Worm (Caenorhabditis elegans) whole organism, L1 larva: ENCODE measurements around the gene F52D2.12.

Source experiments
- C04F5.9 ChIP-seq: sonication (generic microtip); optimal IDR thresholded peaks from 2 replicates; lab custom pipeline; 2016; ENCODE audit warnings: missing genetic modification characterization, missing compliant biosample characterization
- Y116A8C.19 ChIP-seq: sonication (generic microtip); optimal IDR thresholded peaks from 2 replicates; lab custom pipeline; 2016; ENCODE audit warnings: missing compliant biosample characterization, missing genetic modification characterization, borderline replicate concordance
- aha-1 ChIP-seq: fragments of 150-350 bp; optimal IDR thresholded peaks from 2 replicates; lab custom pipeline; 2014; ENCODE audit warnings: missing biosample characterization, missing genetic modification characterization
- ama-1 ChIP-seq: fragments of 150-350 bp; optimal IDR thresholded peaks from 2 replicates; lab custom pipeline; 2014
- ceh-63 ChIP-seq: fragments of 200-800 bp; sonication (Bioruptor generic); optimal IDR thresholded peaks from 2 replicates; lab custom pipeline; 2018; ENCODE audit warnings: mild to moderate bottlenecking, missing genetic modification characterization, missing compliant biosample characterization
- ceh-88 ChIP-seq: fragments of 200-800 bp; sonication (Bioruptor generic); IDR thresholded peaks from 2 replicates; pipeline ENCODE4 v1.3.6; 2022; ENCODE audit warnings: missing genetic modification characterization, missing compliant biosample characterization
- ceh-90 ChIP-seq: sonication (generic microtip); optimal IDR thresholded peaks from 2 replicates; lab custom pipeline; 2016; ENCODE audit warnings: missing genetic modification characterization, missing compliant biosample characterization
- dpl-1 ChIP-seq, 3 experiments: fragments of 150-350 bp in 2 of 3; sonication (generic microtip) in 1 of 3; optimal IDR thresholded peaks; 2 replicates each; lab custom pipeline; 2014 to 2017; ENCODE audit warnings: missing biosample characterization in 3 of 3, missing genetic modification characterization in 3 of 3, missing genetic modification reagents in 3 of 3
- dsc-1 ChIP-seq: sonication (generic microtip); optimal IDR thresholded peaks from 2 replicates; lab custom pipeline; 2016; ENCODE audit warnings: mild to moderate bottlenecking, missing genetic modification characterization, missing compliant biosample characterization
- efl-3 ChIP-seq: fragments of 200-800 bp; sonication (Bioruptor generic); optimal IDR thresholded peaks from 2 replicates; lab custom pipeline; 2018; ENCODE audit warnings: mild to moderate bottlenecking, missing genetic modification characterization, missing compliant biosample characterization
- egl-13 ChIP-seq: sonication (generic microtip); optimal IDR thresholded peaks from 2 replicates; lab custom pipeline; 2016; ENCODE audit warnings: missing genotype, missing genetic modification reagents, missing genetic modification characterization, missing compliant biosample characterization
- elt-3 ChIP-seq, 6 experiments: fragments of 150-350 bp in 1 of 6; sonication (generic microtip); optimal IDR thresholded peaks; 2 replicates each; lab custom pipeline; 2017 to 2018; ENCODE audit warnings: missing biosample characterization in 6 of 6, missing genetic modification characterization in 6 of 6, inconsistent platforms in 1 of 6
- ets-5 ChIP-seq: fragments of 200-800 bp; sonication (Bioruptor generic); IDR thresholded peaks from 2 replicates; pipeline ENCODE4 v1.3.6; 2022; ENCODE audit warnings: missing genetic modification characterization, missing compliant biosample characterization
- fkh-4 ChIP-seq: sonication (generic microtip); optimal IDR thresholded peaks from 2 replicates; lab custom pipeline; 2016; ENCODE audit warnings: missing compliant biosample characterization, missing genetic modification characterization, borderline replicate concordance
- fkh-8 ChIP-seq: sonication (generic microtip); optimal IDR thresholded peaks from 2 replicates; lab custom pipeline; 2016; ENCODE audit warnings: mild to moderate bottlenecking, missing genetic modification characterization, missing compliant biosample characterization
- grh-1 ChIP-seq: fragments of 200-800 bp; sonication (Bioruptor generic); IDR thresholded peaks from 2 replicates; pipeline ENCODE4 v1.3.6; 2022; ENCODE audit warnings: missing genetic modification reagents, missing genetic modification characterization, missing compliant biosample characterization
- hlh-17 ChIP-seq: fragments of 200-800 bp; sonication (Bioruptor generic); optimal IDR thresholded peaks from 2 replicates; lab custom pipeline; 2018; ENCODE audit warnings: missing genetic modification characterization, mild to moderate bottlenecking, missing compliant biosample characterization, moderate library complexity, borderline replicate concordance
- hlh-4 ChIP-seq: sonication (generic microtip); optimal IDR thresholded peaks from 2 replicates; lab custom pipeline; 2016; ENCODE audit warnings: mild to moderate bottlenecking, missing genetic modification characterization, missing compliant biosample characterization
- hpl-2 ChIP-seq: fragments of 150-350 bp; optimal IDR thresholded peaks from 2 replicates; lab custom pipeline; 2014; ENCODE audit warnings: missing biosample characterization, missing genetic modification reagents, missing genetic modification characterization
- irx-1 ChIP-seq: sonication (generic microtip); optimal IDR thresholded peaks from 2 replicates; lab custom pipeline; 2016; ENCODE audit warnings: missing genetic modification characterization, missing compliant biosample characterization
- jun-1 ChIP-seq: fragments of 150-350 bp; optimal IDR thresholded peaks from 2 replicates; lab custom pipeline; 2014; ENCODE audit warnings: missing biosample characterization, missing genetic modification reagents, missing genetic modification characterization
- lin-15B ChIP-seq: fragments of 150-350 bp; sonication (generic microtip); optimal IDR thresholded peaks from 3 replicates; lab custom pipeline; 2014; ENCODE audit warnings: missing biosample characterization, missing genetic modification characterization
- mdl-1 ChIP-seq, 2 experiments: fragments of 150-350 bp; optimal IDR thresholded peaks; 2 replicates each; lab custom pipeline; 2014 to 2017; ENCODE audit warnings: missing biosample characterization in 2 of 2, missing genetic modification characterization in 2 of 2, inconsistent platforms in 1 of 2
- mef-2 ChIP-seq: fragments of 150-350 bp; optimal IDR thresholded peaks from 2 replicates; lab custom pipeline; 2014; ENCODE audit warnings: missing biosample characterization, missing genetic modification characterization
- nhr-19 ChIP-seq: fragments of 200-800 bp; sonication (Bioruptor generic); conservative IDR thresholded peaks from 2 replicates; pipeline ENCODE4 v1.3.6; 2022; ENCODE audit warnings: missing genetic modification characterization, missing compliant biosample characterization
- nhr-28 ChIP-seq: fragments of 150-350 bp; optimal IDR thresholded peaks from 2 replicates; lab custom pipeline; 2014; ENCODE audit warnings: missing biosample characterization, missing genetic modification characterization
- nhr-47 ChIP-seq: sonication (generic microtip); optimal IDR thresholded peaks from 2 replicates; lab custom pipeline; 2016; ENCODE audit warnings: mild to moderate bottlenecking, missing genetic modification characterization, moderate library complexity, missing compliant biosample characterization
- nhr-71 ChIP-seq: sonication (generic microtip); optimal IDR thresholded peaks from 2 replicates; lab custom pipeline; 2016; ENCODE audit warnings: mild to moderate bottlenecking, missing genetic modification characterization, moderate library complexity, missing compliant biosample characterization
- nhr-76 ChIP-seq: sonication (generic microtip); optimal IDR thresholded peaks from 2 replicates; lab custom pipeline; 2017; ENCODE audit warnings: missing biosample characterization, missing genetic modification characterization
- nhr-77 ChIP-seq: fragments of 150-350 bp; optimal IDR thresholded peaks from 2 replicates; lab custom pipeline; 2014; ENCODE audit warnings: missing biosample characterization, missing genetic modification characterization
- nhr-85 ChIP-seq: sonication (generic microtip); peaks from one replicate; lab custom pipeline; 2016; ENCODE audit warnings: missing genetic modification characterization, inconsistent platforms, missing compliant biosample characterization
- pax-3 ChIP-seq: fragments of 200-800 bp; sonication (Bioruptor generic); optimal IDR thresholded peaks from 2 replicates; lab custom pipeline; 2018; ENCODE audit warnings: mild to moderate bottlenecking, missing genetic modification characterization, moderate library complexity, missing compliant biosample characterization
- rnt-1 ChIP-seq: sonication (generic microtip); optimal IDR thresholded peaks from 2 replicates; lab custom pipeline; 2016; ENCODE audit warnings: mild to moderate bottlenecking, missing genetic modification characterization, moderate library complexity, missing compliant biosample characterization
- skn-1 ChIP-seq: fragments of 150-350 bp; optimal IDR thresholded peaks from 2 replicates; lab custom pipeline; 2014; ENCODE audit warnings: missing biosample characterization, missing genetic modification characterization
- snpc-4 ChIP-seq: fragments of 150-350 bp; optimal IDR thresholded peaks from 2 replicates; lab custom pipeline; 2014; ENCODE audit warnings: missing biosample characterization, missing genetic modification characterization
- snu-23 ChIP-seq: sonication (generic microtip); optimal IDR thresholded peaks from 2 replicates; lab custom pipeline; 2016; ENCODE audit warnings: missing genetic modification characterization, missing compliant biosample characterization
- sptf-1 ChIP-seq: fragments of 150-350 bp; optimal IDR thresholded peaks from 2 replicates; lab custom pipeline; 2014; ENCODE audit warnings: missing biosample characterization, missing genetic modification characterization
- unc-130 ChIP-seq: fragments of 150-350 bp; optimal IDR thresholded peaks from 2 replicates; lab custom pipeline; 2017; ENCODE audit warnings: missing biosample characterization, missing genetic modification characterization, inconsistent platforms
- unc-86 ChIP-seq: sonication (generic microtip); optimal IDR thresholded peaks from 2 replicates; lab custom pipeline; 2016; ENCODE audit warnings: missing genetic modification characterization, missing compliant biosample characterization
- unc-98 ChIP-seq: fragments of 200-800 bp; sonication (Bioruptor generic); IDR thresholded peaks from 2 replicates; pipeline ENCODE4 v1.3.6; 2022; ENCODE audit warnings: missing genetic modification characterization, missing compliant biosample characterization
- vab-15 ChIP-seq: sonication (generic microtip); optimal IDR thresholded peaks from 2 replicates; lab custom pipeline; 2017; ENCODE audit warnings: missing genotype, mild to moderate bottlenecking, missing genetic modification characterization, missing compliant biosample characterization
- xbp-1 ChIP-seq: sonication (generic microtip); optimal IDR thresholded peaks from 2 replicates; lab custom pipeline; 2016; ENCODE audit warnings: missing genetic modification characterization, missing compliant biosample characterization
- zag-1 ChIP-seq: fragments of 150-350 bp; optimal IDR thresholded peaks from 2 replicates; lab custom pipeline; 2014; ENCODE audit warnings: missing biosample characterization, missing genetic modification characterization
- ztf-4 ChIP-seq: fragments of 150-350 bp; optimal IDR thresholded peaks from 2 replicates; lab custom pipeline; 2014; ENCODE audit warnings: missing biosample characterization, missing genetic modification characterization

Gene F52D2.12

DNA sequence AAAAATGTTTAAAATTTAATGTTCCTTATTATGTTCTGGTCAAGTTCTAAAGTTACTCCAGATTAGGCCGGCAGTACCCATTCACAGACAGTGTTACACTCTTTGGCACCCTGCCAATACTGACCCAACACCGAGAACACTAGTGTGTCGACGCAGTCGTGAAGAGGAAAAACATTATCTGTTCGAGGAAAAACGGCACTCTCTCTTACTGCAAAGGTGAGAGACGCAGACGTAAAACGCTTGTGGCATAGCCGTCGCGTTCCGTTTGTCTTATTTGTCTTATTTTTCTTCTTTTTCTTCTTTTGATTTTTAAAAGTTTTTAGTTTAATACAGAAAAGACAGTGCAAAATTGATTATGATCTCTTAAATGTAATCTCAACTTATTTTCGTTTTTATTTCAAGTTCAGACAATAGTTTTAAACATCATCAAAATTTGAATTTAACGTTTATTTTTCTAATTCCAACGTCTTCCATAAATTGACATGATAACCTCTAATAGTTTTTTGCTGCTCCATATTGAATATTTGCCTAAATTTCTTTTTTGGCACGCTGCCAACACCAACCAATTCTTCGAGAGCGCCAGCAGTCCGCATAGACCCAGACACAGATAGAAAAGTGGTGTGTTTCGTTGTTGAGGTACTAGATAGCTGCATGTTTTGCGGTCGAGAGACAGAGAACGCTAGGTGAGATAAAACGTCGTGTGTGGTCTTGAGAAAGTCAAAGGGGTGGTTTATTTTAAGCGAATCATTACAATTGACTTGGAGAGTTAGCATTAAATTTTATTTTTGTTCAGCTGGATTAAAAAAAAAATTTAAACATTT is 16.7 kb upstream of the F52D2.12 start (continued):
- no peak for TF ChIP-seq Y116A8C.19 (tag; lab: Kevin White, UChicago)
- TF ChIP-seq fkh-8 (tag; lab: Kevin White, UChicago): peak; percentile 33
- TF ChIP-seq mdl-1 (tag; optimal IDR thresholded peaks at IDR 0.05; lab: Kevin White, UChicago): peak in 1 of 2 experiments; percentile 7
- peak; percentile 2 for TF ChIP-seq nhr-77 (tag; lab: Kevin White, UChicago)
- TF ChIP-seq snpc-4 (tag; lab: Kevin White, UChicago): peak; percentile 7
- TF ChIP-seq nhr-85 (tag; lab: Kevin White, UChicago): peak; percentile 75
- TF ChIP-seq egl-13 (tag; lab: Kevin White, UChicago): no peak
- TF ChIP-seq irx-1 (tag; lab: Kevin White, UChicago): peak; percentile 45
- peak; percentile 28 for TF ChIP-seq dsc-1

ce11 chrX:1962273-1962672 is 15.5 kb upstream of the F52D2.12 start, which contains the start of gene F52D2.7:
F52D2.7 (plus strand) TSS chrX:1962573.
- TF ChIP-seq ceh-90 (no peak), nhr-85 (tag; lab: Kevin White, UChicago) (peak; percentile 40)

DNA sequence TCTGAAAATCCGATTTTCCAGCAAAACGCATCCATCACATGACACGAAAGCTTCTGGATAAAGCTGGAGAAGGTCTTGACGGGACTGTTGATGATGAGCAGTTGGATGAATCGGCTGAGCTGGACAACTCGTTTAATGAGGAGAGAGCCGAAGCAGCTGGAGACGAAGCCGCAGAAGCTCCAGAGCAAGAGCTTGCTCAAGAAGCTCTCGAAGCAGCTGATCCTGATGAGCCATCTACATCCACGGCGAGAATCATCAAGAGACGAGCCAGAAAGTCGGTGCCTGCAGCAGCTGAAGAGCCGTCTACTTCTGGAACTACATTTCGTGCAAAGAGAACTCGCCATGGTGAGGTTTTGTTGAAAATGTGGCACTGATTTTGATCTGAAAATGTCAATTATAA is 13.4 kb upstream of the F52D2.12 start:
- TF ChIP-seq ceh-63 (GFP tag; lab: Kevin White, UChicago) (no peak), mef-2 (no peak), ama-1 (lab: Kevin White, UChicago) (no peak), rnt-1 (tag; lab: Kevin White, UChicago) (no peak)

- TF ChIP-seq ets-5 (GFP tag; lab: Robert Waterston, UW) (no peak), egl-13 (tag; lab: Kevin White, UChicago) (no peak), Y116A8C.19 (tag; lab: Kevin White, UChicago) (no peak), sptf-1 (tag; lab: Kevin White, UChicago) (no peak), C04F5.9 (tag; lab: Kevin White, UChicago) (no peak), skn-1 (tag; lab: Kevin White, UChicago) (peak; percentile 92), mef-2 (no peak), unc-98 (GFP tag; lab: Robert Waterston, UW) (no peak), lin-15B (no peak), pax-3 (tag; lab: Kevin White, UChicago) (no peak), grh-1 (GFP tag; lab: Robert Waterston, UW) (0 out of 2 replicates have a peak, but pooled peaks have one; percentile 12), vab-15 (no peak), aha-1 (tag; lab: Kevin White, UChicago) (no peak), zag-1 (no peak), hpl-2 (GFP tag; lab: Kevin White, UChicago) (no peak), ama-1 (lab: Kevin White, UChicago) (no peak), ceh-88 (no peak), fkh-8 (tag; lab: Kevin White, UChicago) (peak; percentile 31), snpc-4 (tag; lab: Kevin White, UChicago) (peak; percentile 47), irx-1 (tag; lab: Kevin White, UChicago) (peak; percentile 39), snu-23 (peak; percentile 74), elt-3 (tag; optimal IDR thresholded peaks at IDR 0.05; lab: Kevin White, UChicago) (no peak), nhr-28 (tag; lab: Kevin White, UChicago) (no peak), unc-130 (tag; lab: Kevin White, UChicago) (peak; percentile 30), unc-86 (tag; lab: Kevin White, UChicago) (peak; percentile 21), dpl-1 (GFP tag; optimal IDR thresholded peaks at IDR 0.05; lab: Kevin White, UChicago) (peak; percentile 18 to 61 (median 60)), hlh-17 (GFP tag; lab: Kevin White, UChicago) (no peak), jun-1 (tag; lab: Kevin White, UChicago) (peak; percentile 48), nhr-19 (peak; percentile 62), nhr-71 (tag; lab: Kevin White, UChicago) (peak; percentile 69), nhr-47 (tag; lab: Kevin White, UChicago) (peak; percentile 78), ztf-4 (no peak), xbp-1 (tag; lab: Kevin White, UChicago) (peak; percentile 66), dsc-1 (peak; percentile 49), hlh-4 (tag; lab: Kevin White, UChicago) (no peak), efl-3 (GFP tag; lab: Kevin White, UChicago) (no peak), nhr-76 (tag; lab: Kevin White, UChicago) (no peak), fkh-4 (tag; lab: Kevin White, UChicago) (no peak)
These were observed 13.0 kb upstream of the F52D2.12 start for ce11 chrX:1964828-1965227.
